Worm (Caenorhabditis elegans) whole organism, late embryonic: ENCODE results near the gene ets-10.

Experiments
- K09A11.1 ChIP-seq: sonication (generic microtip); optimal IDR thresholded peaks from 2 replicates; lab custom pipeline; 2017; ENCODE audit warnings: antibody characterized with exemption, mild to moderate bottlenecking, missing genetic modification characterization, missing compliant biosample characterization; ENCODE audit not compliant: insufficient read depth
- T23F11.4 ChIP-seq: fragments of 200-800 bp; sonication (Bioruptor generic); optimal IDR thresholded peaks from 2 replicates; lab custom pipeline; 2018; ENCODE audit warnings: mild to moderate bottlenecking, missing genetic modification characterization, missing compliant biosample characterization
- ahr-1 ChIP-seq: sonication (generic microtip); optimal IDR thresholded peaks from 2 replicates; lab custom pipeline; 2016; ENCODE audit warnings: missing genetic modification characterization, missing compliant biosample characterization
- ceh-18 ChIP-seq: sonication (generic microtip); optimal IDR thresholded peaks from 2 replicates; lab custom pipeline; 2016; ENCODE audit warnings: missing genetic modification characterization, missing compliant biosample characterization
- ceh-19 ChIP-seq: fragments of 200-800 bp; sonication (Bioruptor generic); optimal IDR thresholded peaks from 2 replicates; lab custom pipeline; 2018; ENCODE audit warnings: mild to moderate bottlenecking, missing genetic modification characterization, missing compliant biosample characterization
- ceh-2 ChIP-seq: sonication (generic microtip); optimal IDR thresholded peaks from 2 replicates; lab custom pipeline; 2016; ENCODE audit warnings: missing genotype, missing genetic modification characterization, missing compliant biosample characterization
- ceh-22 ChIP-seq: sonication (generic microtip); optimal IDR thresholded peaks from 2 replicates; lab custom pipeline; 2017; ENCODE audit warnings: missing biosample characterization, missing genetic modification characterization
- ceh-24 ChIP-seq: sonication (generic microtip); optimal IDR thresholded peaks from 2 replicates; lab custom pipeline; 2016; ENCODE audit warnings: mild to moderate bottlenecking, missing genetic modification characterization, missing compliant biosample characterization
- ceh-31 ChIP-seq: sonication (generic microtip); optimal IDR thresholded peaks from 2 replicates; lab custom pipeline; 2016; ENCODE audit warnings: missing genetic modification characterization, missing compliant biosample characterization
- ceh-34 ChIP-seq: sonication (generic microtip); optimal IDR thresholded peaks from 2 replicates; lab custom pipeline; 2016; ENCODE audit warnings: mild to moderate bottlenecking, missing genetic modification characterization, missing compliant biosample characterization
- ceh-6 ChIP-seq: fragments of 200-800 bp; sonication (Bioruptor generic); optimal IDR thresholded peaks from 2 replicates; lab custom pipeline; 2018; ENCODE audit warnings: mild to moderate bottlenecking, missing genetic modification characterization, missing compliant biosample characterization
- dmd-4 ChIP-seq: sonication (generic microtip); optimal IDR thresholded peaks from 2 replicates; lab custom pipeline; 2016; ENCODE audit warnings: borderline replicate concordance, missing genetic modification characterization, missing compliant biosample characterization
- elt-2 ChIP-seq: sonication (generic microtip); optimal IDR thresholded peaks from 2 replicates; lab custom pipeline; 2016; ENCODE audit warnings: missing genetic modification reagents, missing genetic modification characterization, missing compliant biosample characterization
- ets-4 ChIP-seq: sonication (generic microtip); optimal IDR thresholded peaks from 2 replicates; lab custom pipeline; 2016; ENCODE audit warnings: missing genetic modification characterization, missing compliant biosample characterization
- fkh-10 ChIP-seq: fragments of 150-350 bp; optimal IDR thresholded peaks from 2 replicates; lab custom pipeline; 2014; ENCODE audit warnings: missing biosample characterization, missing genetic modification reagents, missing genetic modification characterization
- hlh-13 ChIP-seq: fragments of 200-800 bp; sonication (Bioruptor generic); optimal IDR thresholded peaks from 2 replicates; lab custom pipeline; 2018; ENCODE audit warnings: mild to moderate bottlenecking, missing genetic modification characterization, missing compliant biosample characterization
- hlh-15 ChIP-seq: sonication (generic microtip); optimal IDR thresholded peaks from 2 replicates; lab custom pipeline; 2016; ENCODE audit warnings: missing genetic modification characterization, missing compliant biosample characterization
- hlh-30 ChIP-seq: sonication (generic microtip); optimal IDR thresholded peaks from 2 replicates; lab custom pipeline; 2017; ENCODE audit warnings: antibody characterized with exemption, missing genetic modification characterization, missing compliant biosample characterization; ENCODE audit not compliant: insufficient read depth
- lim-6 ChIP-seq: sonication (generic microtip); optimal IDR thresholded peaks from 2 replicates; lab custom pipeline; 2016; ENCODE audit warnings: missing genetic modification characterization, missing compliant biosample characterization
- lin-11 ChIP-seq: fragments of 200-800 bp; sonication (Bioruptor generic); optimal IDR thresholded peaks from 2 replicates; lab custom pipeline; 2018; ENCODE audit warnings: mild to moderate bottlenecking, missing genetic modification characterization, missing compliant biosample characterization
- nhr-11 ChIP-seq: fragments of 150-350 bp; optimal IDR thresholded peaks from 2 replicates; lab custom pipeline; 2014; ENCODE audit warnings: missing biosample characterization, missing genetic modification characterization
- pat-9 ChIP-seq: fragments of 200-800 bp; sonication (Bioruptor generic); optimal IDR thresholded peaks from 2 replicates; lab custom pipeline; 2018; ENCODE audit warnings: mild to moderate bottlenecking, missing genetic modification characterization, moderate library complexity, missing compliant biosample characterization
- pax-1 ChIP-seq: fragments of 150-350 bp; optimal IDR thresholded peaks from 2 replicates; lab custom pipeline; 2014; ENCODE audit warnings: missing biosample characterization, missing genetic modification characterization
- pha-2 ChIP-seq: sonication (generic microtip); optimal IDR thresholded peaks from 2 replicates; lab custom pipeline; 2017; ENCODE audit warnings: mild to moderate bottlenecking, missing genetic modification characterization, missing compliant biosample characterization
- pha-4 ChIP-seq: fragments of 150-350 bp; optimal IDR thresholded peaks from 2 replicates; lab custom pipeline; 2018; ENCODE audit warnings: missing biosample characterization, missing genetic modification reagents, missing genetic modification characterization
- pqm-1 ChIP-seq: sonication (generic microtip); optimal IDR thresholded peaks from 2 replicates; lab custom pipeline; 2016; ENCODE audit warnings: missing genetic modification characterization, missing compliant biosample characterization
- ref-2 ChIP-seq: sonication (generic microtip); optimal IDR thresholded peaks from 2 replicates; lab custom pipeline; 2016; ENCODE audit warnings: missing genetic modification characterization, missing compliant biosample characterization
- sdc-2 ChIP-seq: sonication (generic microtip); optimal IDR thresholded peaks from 2 replicates; lab custom pipeline; 2016; ENCODE audit warnings: missing genotype, missing genetic modification characterization, missing compliant biosample characterization
- sox-4 ChIP-seq: sonication (generic microtip); optimal IDR thresholded peaks from 2 replicates; lab custom pipeline; 2017; ENCODE audit warnings: mild to moderate bottlenecking, missing genetic modification characterization, inconsistent platforms, missing compliant biosample characterization
- tbx-7 ChIP-seq: sonication (generic microtip); optimal IDR thresholded peaks from 2 replicates; lab custom pipeline; 2016; ENCODE audit warnings: missing genotype, missing genetic modification characterization, missing compliant biosample characterization
- ttx-3 ChIP-seq: sonication (generic microtip); optimal IDR thresholded peaks from 2 replicates; lab custom pipeline; 2016; ENCODE audit warnings: missing genetic modification reagents, missing genetic modification characterization, missing compliant biosample characterization
- unc-42 ChIP-seq: sonication (generic microtip); optimal IDR thresholded peaks from 2 replicates; lab custom pipeline; 2016; ENCODE audit warnings: missing genotype, missing genetic modification characterization, missing compliant biosample characterization

The ets-10 gene

ce11 chrX:4283989-4284388, at the start of gene ets-10:
Gene ets-10 (plus strand): TSS chrX:4284189.
- TF ChIP-seq pha-2 (tag; lab: Kevin White, UChicago): no peak
- TF ChIP-seq pax-1 (tag; lab: Kevin White, UChicago): no peak
- TF ChIP-seq fkh-10: no peak
- no peak for TF ChIP-seq pha-4 (tag; lab: Kevin White, UChicago)
- TF ChIP-seq hlh-30 (tag; lab: Kevin White, UChicago): no peak
- TF ChIP-seq T23F11.4 (GFP tag; lab: Kevin White, UChicago): no peak
- no peak for TF ChIP-seq ceh-31
- no peak for TF ChIP-seq elt-2 (tag; lab: Kevin White, UChicago)
- TF ChIP-seq hlh-13 (GFP tag; lab: Kevin White, UChicago): no peak
- no peak for TF ChIP-seq ceh-34 (tag; lab: Kevin White, UChicago)
- TF ChIP-seq ceh-22 (tag; lab: Kevin White, UChicago): no peak
- TF ChIP-seq ceh-18: no peak
- TF ChIP-seq hlh-15 (tag; lab: Kevin White, UChicago): no peak
- no peak for TF ChIP-seq tbx-7 (tag; lab: Kevin White, UChicago)
- no peak for TF ChIP-seq ceh-6 (GFP tag; lab: Kevin White, UChicago)

ce11 chrX:4235752-4236151, 48.2 kb upstream of the ets-10 start, which contains the start of gene rab-37:
Gene rab-37 (minus strand): TSS chrX:4235852.
- TF ChIP-seq lim-6 (tag; lab: Kevin White, UChicago): no peak
- TF ChIP-seq ceh-24 (tag; lab: Kevin White, UChicago): no peak
- no peak for TF ChIP-seq ahr-1
- TF ChIP-seq pax-1 (tag; lab: Kevin White, UChicago): no peak
- no peak for TF ChIP-seq ceh-2 (tag; lab: Kevin White, UChicago)
- no peak for TF ChIP-seq ceh-34 (tag; lab: Kevin White, UChicago)
- no peak for TF ChIP-seq tbx-7 (tag; lab: Kevin White, UChicago)
- TF ChIP-seq ets-4 (tag; lab: Kevin White, UChicago): no peak
- no peak for TF ChIP-seq ceh-6 (GFP tag; lab: Kevin White, UChicago)
- TF ChIP-seq pqm-1 (tag; lab: Kevin White, UChicago): no peak
- no peak for TF ChIP-seq ceh-18
- TF ChIP-seq ceh-19: no peak
- TF ChIP-seq sdc-2: no peak
- TF ChIP-seq ref-2: no peak
- no peak for TF ChIP-seq lin-11 (tag; lab: Kevin White, UChicago)
- TF ChIP-seq pat-9 (tag; lab: Kevin White, UChicago): no peak
- TF ChIP-seq T23F11.4 (GFP tag; lab: Kevin White, UChicago): no peak
- TF ChIP-seq dmd-4 (tag; lab: Kevin White, UChicago): no peak

DNA sequence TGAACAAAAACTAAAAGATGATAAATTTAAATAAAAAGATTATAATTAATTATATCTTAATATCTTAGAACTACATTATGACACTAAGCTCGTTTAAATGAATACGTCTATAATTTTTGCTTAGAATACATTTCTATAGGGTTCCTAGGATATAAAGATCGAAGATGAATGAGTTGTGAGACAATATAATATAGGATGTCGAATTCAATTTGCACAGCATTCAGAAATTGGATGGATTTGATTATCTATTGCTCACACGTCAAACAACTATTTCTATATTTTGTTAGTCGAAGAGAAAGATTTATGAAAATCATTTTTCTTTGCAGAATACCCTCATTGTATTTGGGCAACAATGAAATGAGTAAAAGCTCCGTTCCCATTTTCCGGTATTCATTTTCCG, 45.0 kb upstream of the ets-10 start:
- TF ChIP-seq unc-42 (tag; lab: Kevin White, UChicago) (peak; percentile 59), ttx-3 (tag; lab: Kevin White, UChicago) (no peak), pax-1 (tag; lab: Kevin White, UChicago) (no peak)

- TF ChIP-seq ahr-1 (no peak), ets-4 (tag; lab: Kevin White, UChicago) (no peak), sox-4 (tag; lab: Kevin White, UChicago) (no peak), tbx-7 (tag; lab: Kevin White, UChicago) (no peak), unc-42 (tag; lab: Kevin White, UChicago) (no peak), nhr-11 (tag; lab: Kevin White, UChicago) (no peak)
Measured at ce11 chrX:4244489-4245123, 39.4 kb upstream of the ets-10 start.

DNA sequence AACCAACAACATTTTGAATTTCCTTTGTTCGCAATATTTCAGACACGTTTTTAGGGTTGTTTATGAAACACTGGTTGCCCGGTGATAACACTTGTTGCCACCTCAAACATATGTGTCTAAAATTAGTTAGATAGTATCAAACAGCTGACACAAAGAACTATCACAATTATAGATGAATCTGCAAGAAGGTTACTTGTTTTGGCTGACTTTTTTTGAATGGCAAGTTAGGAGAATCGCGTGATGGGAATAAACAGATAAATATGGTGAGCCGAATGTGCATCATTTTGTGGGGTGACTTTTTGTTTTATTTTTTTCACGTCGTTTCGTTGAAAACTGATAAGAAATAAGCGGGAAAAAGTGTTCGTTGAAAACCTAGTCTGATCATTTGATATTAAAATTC, 38.9 kb upstream of the ets-10 start:
- TF ChIP-seq unc-42 (tag; lab: Kevin White, UChicago) (no peak), K09A11.1 (tag; lab: Kevin White, UChicago) (no peak)
